Fruit fly (Drosophila melanogaster): Measurements from ENCODE around the gene Caf1-180.

Caf1-180 gene

dm6 chrX:8561404-8562397, 44.4 kb downstream of the Caf1-180 start (continued):
- TF ChIP-seq CG11398 (GFP tag; optimal IDR thresholded peaks at IDR 0.05) (no peak), klu (GFP tag; IDR thresholded peaks at IDR 0.05) (no peak), chn (GFP tag; optimal IDR thresholded peaks at IDR 0.05) (peak; percentile 17), CG10209 (GFP tag; optimal IDR thresholded peaks at IDR 0.05) (peak; percentile 20), CG17568 (GFP tag; optimal IDR thresholded peaks at IDR 0.05) (no peak), HHEX (GFP tag; optimal IDR thresholded peaks at IDR 0.05) (peak; percentile 25), CG10462 (GFP tag; optimal IDR thresholded peaks at IDR 0.05) (no peak), unc-4 (GFP tag; IDR thresholded peaks at IDR 0.05; ENCODE audit: partially characterized antibody) (peak; percentile 31; the same call in 1 of the 2 replicates), Hr3 (GFP tag; optimal IDR thresholded peaks at IDR 0.05) (no peak), CG14667 (GFP tag; IDR thresholded peaks at IDR 0.05) (no peak), CoRest (tag; optimal IDR thresholded peaks at IDR 0.05) (no peak), CG12942 (GFP tag; optimal IDR thresholded peaks at IDR 0.05) (peak; percentile 7), Dad (GFP tag; optimal IDR thresholded peaks at IDR 0.05) (peak; percentile 26), ash1 (GFP tag; optimal IDR thresholded peaks at IDR 0.05) (no peak), CG12219 (GFP tag; optimal IDR thresholded peaks at IDR 0.05) (no peak), CG12299 (tag; optimal IDR thresholded peaks at IDR 0.05) (no peak), Aef1 (GFP tag; IDR thresholded peaks at IDR 0.05) (no peak), CG1529 (GFP tag; optimal IDR thresholded peaks at IDR 0.05) (no peak), Xbp1 (GFP tag; optimal IDR thresholded peaks at IDR 0.05) (peak; percentile 21), CG2120 (GFP tag; optimal IDR thresholded peaks at IDR 0.05) (peak; percentile 20), CG15601 (tag; optimal IDR thresholded peaks at IDR 0.05) (no peak), abd-A (tag; optimal IDR thresholded peaks at IDR 0.05) (peak; percentile 93), Eip74EF (GFP tag; optimal IDR thresholded peaks at IDR 0.05) (no peak), CG4707 (GFP tag; optimal IDR thresholded peaks at IDR 0.05) (no peak), CG16815 (GFP tag; optimal IDR thresholded peaks at IDR 0.05) (no peak), CG1792 (GFP tag; optimal IDR thresholded peaks at IDR 0.05) (no peak), CG4282 (GFP tag; optimal IDR thresholded peaks at IDR 0.05) (peak; percentile 11), hkb (optimal IDR thresholded peaks at IDR 0.05) (no peak), hkb (GFP tag; IDR thresholded peaks at IDR 0.05) (peak; percentile 39; the same call in 1 of the 2 replicates), CG1603 (tag; optimal IDR thresholded peaks at IDR 0.05) (peak; percentile 69), oc (tag; optimal IDR thresholded peaks at IDR 0.05) (no peak), Gug (GFP tag; IDR thresholded peaks at IDR 0.05) (no peak), az2 (GFP tag; optimal IDR thresholded peaks at IDR 0.05) (no peak), Usf (GFP tag; optimal IDR thresholded peaks at IDR 0.05) (no peak), da (GFP tag; optimal IDR thresholded peaks at IDR 0.05) (no peak), nom (GFP tag; optimal IDR thresholded peaks at IDR 0.05) (no peak), CG17359 (tag; optimal IDR thresholded peaks at IDR 0.05) (no peak), CG13894 (tag; optimal IDR thresholded peaks at IDR 0.05) (no peak), vvl (GFP tag; IDR thresholded peaks at IDR 0.05) (peak; percentile 81), CG7745 (tag; optimal IDR thresholded peaks at IDR 0.05) (peak; percentile 97), CG11723 (GFP tag; optimal IDR thresholded peaks at IDR 0.05) (no peak), CG17912 (GFP tag; optimal IDR thresholded peaks at IDR 0.05) (no peak), Oaz (GFP tag; IDR thresholded peaks at IDR 0.05) (no peak), bcd (GFP tag; optimal IDR thresholded peaks at IDR 0.05) (no peak), CG10366 (GFP tag; IDR thresholded peaks at IDR 0.05) (no peak), ap (GFP tag; IDR thresholded peaks at IDR 0.05) (no peak), H2.0 (GFP tag; IDR thresholded peaks at IDR 0.05) (no peak), NC2β (GFP tag; optimal IDR thresholded peaks at IDR 0.05) (no peak), gce (GFP tag; IDR thresholded peaks at IDR 0.05) (no peak)
